Fruit fly (Drosophila melanogaster) whole organism, embryonic: ENCODE measurements around the gene Bsg.

Experiments
- Adf1 ChIP-seq: fragments of 200-800 bp; sonication (Bioruptor generic); IDR thresholded peaks from 2 replicates; pipeline ENCODE4 v1.3.6; 2022; ENCODE audit warnings: missing biosample characterization, missing genetic modification characterization
- Atf3 ChIP-seq: fragments of 200-800 bp; sonication (Bioruptor generic); optimal IDR thresholded peaks from 3 replicates; lab custom pipeline; 2016; ENCODE audit warnings: missing biosample characterization, missing genetic modification characterization
- Bgb ChIP-seq: fragments of 200-800 bp; sonication (Bioruptor generic); IDR thresholded peaks from 2 replicates; pipeline ENCODE4 v1.3.6; 2022; ENCODE audit warnings: missing biosample characterization, missing genetic modification characterization; ENCODE audit not compliant: partially characterized antibody
- Blimp-1 ChIP-seq: fragments of 200-800 bp; sonication (Bioruptor generic); optimal IDR thresholded peaks from 3 replicates; lab custom pipeline; 2018; ENCODE audit warnings: missing biosample characterization, missing genetic modification characterization, mild to moderate bottlenecking, moderate library complexity, missing genetic modification reagents
- CG12299 ChIP-seq: fragments of 200-800 bp; sonication (Bioruptor generic); optimal IDR thresholded peaks from 2 replicates; lab custom pipeline; 2018; ENCODE audit warnings: missing biosample characterization, mild to moderate bottlenecking, missing genetic modification characterization
- CG12769 ChIP-seq: fragments of 200-800 bp; sonication (Bioruptor generic); optimal IDR thresholded peaks from 2 replicates; lab custom pipeline; 2019; ENCODE audit warnings: missing biosample characterization, mild to moderate bottlenecking, missing genetic modification characterization, moderate library complexity
- CG15696 ChIP-seq: fragments of 200-800 bp; sonication (Bioruptor generic); optimal IDR thresholded peaks from 2 replicates; lab custom pipeline; 2019; ENCODE audit warnings: missing biosample characterization, mild to moderate bottlenecking, missing genetic modification characterization, moderate library complexity
- CG1603 ChIP-seq: fragments of 200-800 bp; sonication (Bioruptor generic); optimal IDR thresholded peaks from 2 replicates; lab custom pipeline; 2019; ENCODE audit warnings: missing biosample characterization, mild to moderate bottlenecking, missing genetic modification characterization, moderate library complexity
- CG3163 ChIP-seq: fragments of 200-800 bp; sonication (Bioruptor generic); optimal IDR thresholded peaks from 3 replicates; lab custom pipeline; 2016; ENCODE audit warnings: missing biosample characterization, missing genetic modification characterization
- CG3407 ChIP-seq: fragments of 200-800 bp; sonication (Bioruptor generic); optimal IDR thresholded peaks from 2 replicates; lab custom pipeline; 2018; ENCODE audit warnings: missing biosample characterization, mild to moderate bottlenecking, missing genetic modification characterization
- CG34376 ChIP-seq: fragments of 200-800 bp; sonication (Bioruptor generic); optimal IDR thresholded peaks from 2 replicates; lab custom pipeline; 2018; ENCODE audit warnings: missing biosample characterization, mild to moderate bottlenecking, missing genetic modification characterization
- CG5180 ChIP-seq: fragments of 200-800 bp; sonication (Bioruptor generic); optimal IDR thresholded peaks from 3 replicates; lab custom pipeline; 2017; ENCODE audit warnings: missing biosample characterization, missing genetic modification characterization, mild to moderate bottlenecking, moderate library complexity, missing genetic modification reagents
- CG7357 ChIP-seq: fragments of 200-800 bp; sonication (Bioruptor generic); IDR thresholded peaks from 3 replicates; pipeline ENCODE4 v1.3.6; 2022; ENCODE audit warnings: missing biosample characterization, missing genetic modification characterization
- CG9215 ChIP-seq: fragments of 200-800 bp; sonication (Bioruptor generic); IDR thresholded peaks from 2 replicates; pipeline ENCODE4 v1.3.6; 2022; ENCODE audit warnings: missing biosample characterization, missing genetic modification characterization
- D19A ChIP-seq: fragments of 200-800 bp; optimal IDR thresholded peaks from 3 replicates; lab custom pipeline; 2019; ENCODE audit warnings: missing biosample characterization, mild to moderate bottlenecking, missing genetic modification characterization, moderate library complexity
- Dbx ChIP-seq: fragments of 200-800 bp; sonication (Bioruptor generic); IDR thresholded peaks from 3 replicates; pipeline ENCODE4 v1.3.6; 2022; ENCODE audit warnings: missing biosample characterization, missing genetic modification characterization
- Deaf1 ChIP-seq: fragments of 200-800 bp; optimal IDR thresholded peaks from 3 replicates; lab custom pipeline; 2019; ENCODE audit warnings: missing biosample characterization, mild to moderate bottlenecking, missing genetic modification characterization, moderate library complexity
- Eip74EF ChIP-seq, 2 experiments: fragments of 200-800 bp in 1 of 2; fragments of >200 bp in 1 of 2; sonication (Bioruptor generic) in 1 of 2; optimal IDR thresholded peaks; 2 replicates each; lab custom pipeline; 2017 to 2019; ENCODE audit warnings: missing biosample characterization in 2 of 2, missing genetic modification characterization in 2 of 2, mild to moderate bottlenecking in 1 of 2, moderate library complexity in 1 of 2
- Fer1 ChIP-seq: fragments of 200-800 bp; sonication (Bioruptor generic); optimal IDR thresholded peaks from 2 replicates; lab custom pipeline; 2017; ENCODE audit warnings: missing biosample characterization, mild to moderate bottlenecking, missing genetic modification characterization
- Gsc ChIP-seq: fragments of 200-800 bp; sonication (Bioruptor generic); IDR thresholded peaks from 2 replicates; pipeline ENCODE4 v1.3.6; 2022; ENCODE audit warnings: missing biosample characterization, missing genetic modification characterization
- Hand ChIP-seq: fragments of 200-800 bp; sonication (Bioruptor generic); optimal IDR thresholded peaks from 2 replicates; lab custom pipeline; 2017; ENCODE audit warnings: mild to moderate bottlenecking, missing biosample characterization, missing genetic modification reagents, missing genetic modification characterization
- HmgZ ChIP-seq: fragments of 200-800 bp; sonication (Bioruptor generic); optimal IDR thresholded peaks from 2 replicates; lab custom pipeline; 2018; ENCODE audit warnings: missing biosample characterization, mild to moderate bottlenecking, missing genetic modification characterization
- Hr78 ChIP-seq, 2 experiments: fragments of 200-800 bp in 1 of 2; fragments of >200 bp in 1 of 2; sonication (Bioruptor generic) in 1 of 2; optimal IDR thresholded peaks; 2 replicates each; lab custom pipeline; 2017 to 2019; ENCODE audit warnings: missing biosample characterization in 2 of 2, missing genetic modification characterization in 2 of 2, mild to moderate bottlenecking in 1 of 2, moderate library complexity in 1 of 2
- Hsf ChIP-seq: fragments of 200-800 bp; sonication (Bioruptor generic); optimal IDR thresholded peaks from 3 replicates; lab custom pipeline; 2016; ENCODE audit warnings: missing biosample characterization, missing genetic modification characterization
- Jarid2 ChIP-seq: fragments of 200-800 bp; sonication (Bioruptor generic); optimal IDR thresholded peaks from 3 replicates; lab custom pipeline; 2017; ENCODE audit warnings: mild to moderate bottlenecking, missing biosample characterization, missing genetic modification reagents, missing genetic modification characterization
- Med ChIP-seq: fragments of 200-800 bp; sonication (Bioruptor generic); peaks from one replicate; lab custom pipeline; 2016; ENCODE audit warnings: missing biosample characterization, missing genetic modification characterization, mild to moderate bottlenecking, inconsistent platforms, moderate library complexity
- NFAT ChIP-seq: fragments of 200-800 bp; sonication (Bioruptor generic); IDR thresholded peaks from 2 replicates; pipeline ENCODE4 v1.3.6; 2022; ENCODE audit warnings: missing biosample characterization, missing genetic modification characterization
- Opbp ChIP-seq: fragments of 200-800 bp; sonication (Bioruptor generic); IDR thresholded peaks from 3 replicates; pipeline ENCODE4 v1.3.6; 2022; ENCODE audit warnings: missing biosample characterization, missing genetic modification characterization; ENCODE audit not compliant: partially characterized antibody
- Pdp1 ChIP-seq, 2 experiments: fragments of 200-800 bp; sonication (Bioruptor generic); optimal IDR thresholded peaks; 3 replicates each; lab custom pipeline; 2016; ENCODE audit warnings: missing biosample characterization in 2 of 2, missing genetic modification characterization in 2 of 2, mild to moderate bottlenecking in 1 of 2, moderate library complexity in 1 of 2
- Stat92E ChIP-seq, 3 experiments: fragments of >200 bp in 2 of 3; fragments of 200-800 bp in 1 of 3; sonication (Bioruptor generic) in 1 of 3; optimal IDR thresholded peaks; 2 replicates each; lab custom pipeline; 2017 to 2019; ENCODE audit warnings: missing biosample characterization in 3 of 3, missing genetic modification characterization in 3 of 3, mild to moderate bottlenecking in 1 of 3, moderate library complexity in 1 of 3
- Trl ChIP-seq, 3 experiments: fragments of >200 bp in 2 of 3; fragments of 200-800 bp in 1 of 3; sonication (Bioruptor generic) in 1 of 3; optimal IDR thresholded peaks; 2 replicates in 1 of 3; 3 replicates in 2 of 3; lab custom pipeline; 2016 to 2017; ENCODE audit warnings: missing biosample characterization in 1 of 3, missing genetic modification characterization in 1 of 3
- YL-1 ChIP-seq: fragments of 200-800 bp; sonication (Bioruptor generic); optimal IDR thresholded peaks from 3 replicates; lab custom pipeline; 2017; ENCODE audit warnings: missing biosample characterization, mild to moderate bottlenecking, missing genetic modification characterization
- ash1 ChIP-seq: fragments of 200-800 bp; sonication (Bioruptor generic); optimal IDR thresholded peaks from 2 replicates; lab custom pipeline; 2018; ENCODE audit warnings: missing biosample characterization, mild to moderate bottlenecking, missing genetic modification characterization
- br ChIP-seq: fragments of >200 bp; optimal IDR thresholded peaks from 2 replicates; lab custom pipeline; 2017
- cg ChIP-seq: fragments of 200-800 bp; sonication (Bioruptor generic); optimal IDR thresholded peaks from 3 replicates; lab custom pipeline; 2019; ENCODE audit warnings: missing biosample characterization, mild to moderate bottlenecking, missing genetic modification characterization, moderate library complexity
- ci ChIP-seq: fragments of 200-800 bp; sonication (Bioruptor generic); IDR thresholded peaks from 3 replicates; pipeline ENCODE4 v1.3.6; 2022; ENCODE audit warnings: missing biosample characterization, missing genetic modification characterization
- dpn ChIP-seq, 2 experiments: fragments of 200-800 bp; sonication (Bioruptor generic); optimal IDR thresholded peaks; 3 replicates each; lab custom pipeline; 2016; ENCODE audit warnings: missing biosample characterization in 2 of 2, missing genetic modification characterization in 2 of 2
- ewg ChIP-seq: fragments of 200-800 bp; sonication (Bioruptor generic); optimal IDR thresholded peaks from 3 replicates; lab custom pipeline; 2017; ENCODE audit warnings: mild to moderate bottlenecking, missing biosample characterization, missing genetic modification reagents, missing genetic modification characterization
- exex ChIP-seq: fragments of 200-800 bp; sonication (Bioruptor generic); optimal IDR thresholded peaks from 4 replicates; lab custom pipeline; 2018; ENCODE audit warnings: missing biosample characterization, mild to moderate bottlenecking, missing genetic modification characterization, moderate library complexity
- ftz-f1 ChIP-seq: fragments of 200-800 bp; sonication (Bioruptor generic); optimal IDR thresholded peaks from 2 replicates; lab custom pipeline; 2016; ENCODE audit warnings: missing biosample characterization, missing genetic modification characterization
- lmd ChIP-seq: fragments of 200-800 bp; sonication (Bioruptor generic); IDR thresholded peaks from 2 replicates; pipeline ENCODE4 v1.3.6; 2022; ENCODE audit warnings: missing biosample characterization, missing genetic modification characterization
- repo ChIP-seq: fragments of 200-800 bp; sonication (Bioruptor generic); optimal IDR thresholded peaks from 2 replicates; lab custom pipeline; 2016; ENCODE audit warnings: missing biosample characterization, missing genetic modification characterization
- sd ChIP-seq: fragments of 200-800 bp; sonication (Bioruptor generic); optimal IDR thresholded peaks from 3 replicates; lab custom pipeline; 2018; ENCODE audit warnings: missing biosample characterization, mild to moderate bottlenecking, missing genetic modification characterization, moderate library complexity
- sens ChIP-seq: fragments of 200-800 bp; sonication (Bioruptor generic); peaks from one replicate; lab custom pipeline; 2016; ENCODE audit warnings: missing biosample characterization, missing genetic modification characterization
- shn ChIP-seq: fragments of 200-800 bp; sonication (Bioruptor generic); optimal IDR thresholded peaks from 3 replicates; lab custom pipeline; 2016; ENCODE audit warnings: missing biosample characterization, missing genetic modification characterization
- vvl ChIP-seq: fragments of 200-800 bp; sonication (Bioruptor generic); IDR thresholded peaks from 2 replicates; pipeline ENCODE4 v1.3.6; 2022; ENCODE audit warnings: missing biosample characterization, missing genetic modification characterization

Gene Bsg

DNA sequence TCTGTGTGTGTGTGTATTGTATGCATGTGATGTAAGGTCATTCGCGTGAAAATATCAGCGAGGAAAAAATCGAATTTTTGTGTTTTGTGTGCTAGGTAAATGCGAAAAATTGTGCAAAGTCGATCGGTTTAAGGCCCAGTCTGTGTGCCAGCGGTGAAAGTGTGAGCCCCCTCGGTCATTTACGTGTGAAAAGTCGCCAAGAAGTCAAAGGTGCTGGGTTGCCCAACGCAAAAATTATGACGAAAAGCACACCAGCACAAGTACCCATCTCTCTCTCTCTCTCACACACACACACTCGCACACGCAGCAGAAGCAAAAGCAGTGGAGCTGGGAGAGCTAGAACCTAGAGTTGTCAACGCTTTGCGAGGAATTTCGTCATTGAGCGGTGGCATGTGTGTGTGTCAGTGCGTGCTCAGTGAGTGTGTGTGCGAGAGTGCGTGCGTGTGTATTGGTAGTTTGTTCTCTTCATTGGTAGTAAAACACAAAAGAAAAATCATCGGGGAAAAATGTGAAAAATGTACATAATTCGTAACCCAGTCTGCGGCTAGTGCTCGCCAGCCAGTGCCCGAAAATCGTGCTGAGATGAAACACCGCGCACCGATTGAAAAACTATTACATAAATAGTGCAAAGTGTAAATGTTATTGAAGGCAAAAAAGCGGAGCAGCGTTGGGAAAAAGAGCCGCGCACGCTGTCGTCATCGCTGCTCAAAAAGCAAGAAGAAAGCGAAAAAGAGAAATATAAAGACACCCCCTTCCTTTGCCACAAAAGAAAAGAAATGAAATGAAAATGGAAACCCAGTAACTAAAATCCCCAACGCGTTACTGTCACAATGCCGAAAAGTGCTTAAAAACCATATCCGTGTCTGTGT lies 441 bp downstream of the Bsg start:
- TF ChIP-seq exex (peak; percentile 4), Fer1 (GFP tag; lab: Kevin White, UChicago) (peak; percentile 16), CG7357 (no peak), Bgb (peak; percentile 32; the same call in 1 of the 2 replicates), D19A (tag; lab: Kevin White, UChicago) (peak; percentile 16), br (lab: Kevin White, UChicago) (no peak), lmd (no peak), Hand (GFP tag; lab: Kevin White, UChicago) (no peak), Jarid2 (GFP tag; lab: Kevin White, UChicago) (peak; percentile 48), NFAT (GFP tag; lab: Robert Waterston, UW) (peak; percentile 28; the same call in 1 of the 2 replicates), CG12299 (tag; lab: Kevin White, UChicago) (peak; percentile 50), Atf3 (peak; percentile 4), sens (GFP tag; lab: Kevin White, UChicago) (peak; percentile 70), Gsc (GFP tag; lab: Robert Waterston, UW) (no peak), cg (GFP tag; lab: Kevin White, UChicago) (peak; percentile 100), ci (peak; percentile 57; the same call in 2 of the 3 replicates), CG34376 (peak; percentile 30), Stat92E (GFP tag; optimal IDR thresholded peaks at IDR 0.05; lab: Kevin White, UChicago) (peak in 1 of 3 experiments; percentile 6), Trl (optimal IDR thresholded peaks at IDR 0.05; lab: Kevin White, UChicago) (peak; percentile 81 to 93), Trl (GFP tag; optimal IDR thresholded peaks at IDR 0.05; lab: Kevin White, UChicago) (peak; percentile 29), repo (no peak), ewg (GFP tag; lab: Kevin White, UChicago) (peak; percentile 12), HmgZ (tag; lab: Kevin White, UChicago) (peak; percentile 50), CG3163 (peak; percentile 65), Adf1 (GFP tag; lab: Robert Waterston, UW) (peak; percentile 48; the same call in 1 of the 2 replicates), ftz-f1 (GFP tag; lab: Kevin White, UChicago) (peak; percentile 93), Opbp (GFP tag; lab: Robert Waterston, UW) (peak; percentile 50; the same call in 1 of the 3 replicates), Deaf1 (tag; lab: Kevin White, UChicago) (peak; percentile 3), Med (GFP tag; lab: Kevin White, UChicago) (peak; percentile 65), Hr78 (GFP tag; optimal IDR thresholded peaks at IDR 0.05; lab: Kevin White, UChicago) (peak in 1 of 2 experiments; percentile 94), ash1 (GFP tag; lab: Kevin White, UChicago) (peak; percentile 43), Hsf (GFP tag; lab: Kevin White, UChicago) (no peak), shn (GFP tag; lab: Kevin White, UChicago) (peak; percentile 4), CG1603 (tag; lab: Kevin White, UChicago) (peak; percentile 13), CG12769 (tag; lab: Kevin White, UChicago) (peak; percentile 77), Dbx (GFP tag; lab: Robert Waterston, UW) (0 out of 3 replicates have a peak, but pooled peaks have one; percentile 43), Blimp-1 (GFP tag; lab: Kevin White, UChicago) (no peak), Pdp1 (GFP tag; optimal IDR thresholded peaks at IDR 0.05; lab: Kevin White, UChicago) (peak in 1 of 2 experiments; percentile 89), Eip74EF (GFP tag; optimal IDR thresholded peaks at IDR 0.05; lab: Kevin White, UChicago) (peak in 1 of 2 experiments; percentile 36), sd (tag; lab: Kevin White, UChicago) (peak; percentile 99), vvl (0 out of 2 replicates have a peak, but pooled peaks have one; percentile 24), dpn (GFP tag; optimal IDR thresholded peaks at IDR 0.05; lab: Kevin White, UChicago) (no peak), YL-1 (peak; percentile 68), CG3407 (GFP tag; lab: Kevin White, UChicago) (no peak), CG9215 (GFP tag; lab: Robert Waterston, UW) (0 out of 2 replicates have a peak, but pooled peaks have one; percentile 19), CG5180 (GFP tag; lab: Kevin White, UChicago) (peak; percentile 16), CG15696 (tag; lab: Kevin White, UChicago) (no peak)
